Worm (Caenorhabditis elegans) whole organism, L3 larva: ENCODE results near the gene ztf-27.

Source experiments
- ama-1 ChIP-seq: fragments of 150-350 bp; optimal IDR thresholded peaks from 2 replicates; lab custom pipeline; 2018
- ceh-28 ChIP-seq: fragments of 150-350 bp; optimal IDR thresholded peaks from 2 replicates; lab custom pipeline; 2014; ENCODE audit warnings: missing biosample characterization, missing genetic modification reagents, missing genetic modification characterization
- egl-27 ChIP-seq: sonication (generic microtip); optimal IDR thresholded peaks from 4 replicates; lab custom pipeline; 2017; ENCODE audit warnings: missing biosample characterization, missing genetic modification reagents, missing genetic modification characterization
- fkh-10 ChIP-seq: sonication (generic microtip); optimal IDR thresholded peaks from 2 replicates; lab custom pipeline; 2017; ENCODE audit warnings: missing biosample characterization, missing genetic modification reagents, missing genetic modification characterization
- nfya-1 ChIP-seq: sonication (generic microtip); optimal IDR thresholded peaks from 2 replicates; lab custom pipeline; 2017; ENCODE audit warnings: missing genetic modification characterization, mild to moderate bottlenecking, missing compliant biosample characterization, antibody characterized with exemption, moderate library complexity; ENCODE audit not compliant: insufficient read depth
- nhr-25 ChIP-seq: sonication (generic microtip); optimal IDR thresholded peaks from 2 replicates; lab custom pipeline; 2017; ENCODE audit warnings: missing biosample characterization, missing genetic modification characterization
- nhr-67 ChIP-seq: fragments of 150-350 bp; optimal IDR thresholded peaks from 2 replicates; lab custom pipeline; 2014; ENCODE audit warnings: missing biosample characterization, missing genetic modification characterization
- skn-1 ChIP-seq: fragments of 150-350 bp; optimal IDR thresholded peaks from 2 replicates; lab custom pipeline; 2014; ENCODE audit warnings: missing biosample characterization, missing genetic modification characterization
- unc-62 ChIP-seq: fragments of 150-350 bp; sonication (generic microtip); optimal IDR thresholded peaks from 4 replicates; lab custom pipeline; 2014; ENCODE audit warnings: missing biosample characterization, missing genetic modification reagents, missing genetic modification characterization
- ztf-4 ChIP-seq: fragments of 150-350 bp; optimal IDR thresholded peaks from 2 replicates; lab custom pipeline; 2014; ENCODE audit warnings: missing biosample characterization, missing genetic modification characterization

ce11 chrII:10435836-10436235, 50.7 kb downstream of the ztf-27 start, which contains the start of gene cut-4:
- TF ChIP-seq ceh-28 (no peak), skn-1 (tag; lab: Kevin White, UChicago) (no peak), nhr-25 (tag; lab: Kevin White, UChicago) (no peak), nhr-67 (no peak), ztf-4 (tag; lab: Kevin White, UChicago) (no peak), unc-62 (GFP tag; lab: Kevin White, UChicago) (no peak), fkh-10 (GFP tag; lab: Kevin White, UChicago) (no peak), nfya-1 (tag; lab: Kevin White, UChicago) (no peak), ama-1 (no peak), egl-27 (tag; lab: Kevin White, UChicago) (no peak)
